Worm (Caenorhabditis elegans) whole organism, L4 larva: ENCODE measurements around the gene appg-2.
A peak's percentile ranks its signal among the peaks of the same experiment; 100 is the strongest.

Experiments used
- Y105C5A.15 ChIP-seq: fragments of 200-800 bp; sonication (Bioruptor generic); IDR thresholded peaks from 2 replicates; pipeline ENCODE4 v1.3.6; 2022; ENCODE audit warnings: missing genetic modification characterization, missing compliant biosample characterization
- Y75B8A.6 ChIP-seq: fragments of 200-800 bp; sonication (Bioruptor generic); IDR thresholded peaks from 2 replicates; pipeline ENCODE4 v1.3.6; 2022; ENCODE audit warnings: missing genetic modification reagents, missing genetic modification characterization, missing compliant biosample characterization
- ZK546.5 ChIP-seq, 2 experiments: sonication (generic microtip); optimal IDR thresholded peaks; 2 replicates each; lab custom pipeline; 2017; ENCODE audit warnings: missing biosample characterization in 2 of 2, missing genetic modification characterization in 2 of 2
- aha-1 ChIP-seq: fragments of 150-350 bp; peaks from one replicate; lab custom pipeline; 2014; ENCODE audit warnings: missing biosample characterization, missing genetic modification characterization
- ceh-44 ChIP-seq: fragments of 200-800 bp; sonication (Bioruptor generic); IDR thresholded peaks from 2 replicates; pipeline ENCODE4 v1.3.6; 2022; ENCODE audit warnings: missing genetic modification reagents, missing genetic modification characterization, missing compliant biosample characterization
- ceh-62 ChIP-seq: sonication (generic microtip); optimal IDR thresholded peaks from 2 replicates; lab custom pipeline; 2017; ENCODE audit warnings: missing biosample characterization, missing genetic modification characterization
- cey-2 ChIP-seq: sonication (generic microtip); optimal IDR thresholded peaks from 3 replicates; lab custom pipeline; 2017; ENCODE audit warnings: missing genetic modification characterization, mild to moderate bottlenecking, missing compliant biosample characterization, antibody characterized with exemption, borderline replicate concordance; ENCODE audit not compliant: insufficient read depth
- ctbp-1 ChIP-seq: fragments of 200-800 bp; sonication (Bioruptor generic); IDR thresholded peaks from 2 replicates; pipeline ENCODE4 v1.3.6; 2022; ENCODE audit warnings: missing genetic modification reagents, missing genetic modification characterization, missing compliant biosample characterization
- dmd-6 ChIP-seq: fragments of 200-800 bp; sonication (Bioruptor generic); IDR thresholded peaks from 2 replicates; pipeline ENCODE4 v1.3.6; 2022; ENCODE audit warnings: missing genetic modification reagents, missing genetic modification characterization, missing compliant biosample characterization
- duxl-1 ChIP-seq: sonication (generic microtip); optimal IDR thresholded peaks from 2 replicates; lab custom pipeline; 2016; ENCODE audit warnings: mild to moderate bottlenecking, missing genetic modification characterization, moderate library complexity, missing compliant biosample characterization; ENCODE audit not compliant: poor library complexity
- dve-1 ChIP-seq: sonication (generic microtip); optimal IDR thresholded peaks from 2 replicates; lab custom pipeline; 2017; ENCODE audit warnings: antibody characterized with exemption, mild to moderate bottlenecking, missing genetic modification characterization, missing compliant biosample characterization; ENCODE audit not compliant: insufficient read depth
- egl-27 ChIP-seq: sonication (generic microtip); optimal IDR thresholded peaks from 3 replicates; lab custom pipeline; 2017; ENCODE audit warnings: missing biosample characterization, missing genetic modification reagents, missing genetic modification characterization
- egl-43 ChIP-seq: fragments of 200-800 bp; sonication (Bioruptor generic); IDR thresholded peaks from 2 replicates; pipeline ENCODE4 v1.3.6; 2022; ENCODE audit warnings: missing genetic modification reagents, missing genetic modification characterization, missing compliant biosample characterization
- gei-8 ChIP-seq: fragments of 200-800 bp; sonication (Bioruptor generic); optimal IDR thresholded peaks from 2 replicates; lab custom pipeline; 2018; ENCODE audit warnings: mild to moderate bottlenecking, missing genetic modification characterization, missing compliant biosample characterization
- hif-1 ChIP-seq, 2 experiments: sonication (generic microtip); optimal IDR thresholded peaks; 2 replicates each; lab custom pipeline; 2016 to 2017; ENCODE audit warnings: missing compliant biosample characterization in 2 of 2, missing genetic modification characterization in 2 of 2, missing genetic modification reagents in 2 of 2, missing genotype in 2 of 2, mild to moderate bottlenecking in 1 of 2
- hlh-11 ChIP-seq: fragments of 200-800 bp; sonication (Bioruptor generic); optimal IDR thresholded peaks from 2 replicates; lab custom pipeline; 2018; ENCODE audit warnings: mild to moderate bottlenecking, missing genetic modification characterization, missing compliant biosample characterization
- hlh-30 ChIP-seq: sonication (generic microtip); optimal IDR thresholded peaks from 2 replicates; lab custom pipeline; 2017; ENCODE audit warnings: antibody characterized with exemption, mild to moderate bottlenecking, missing genetic modification characterization, missing compliant biosample characterization; ENCODE audit not compliant: insufficient read depth
- hmg-1.1 ChIP-seq: fragments of 200-800 bp; sonication (Bioruptor generic); IDR thresholded peaks from 2 replicates; pipeline ENCODE4 v1.3.6; 2022; ENCODE audit warnings: missing genetic modification reagents, missing genetic modification characterization, missing compliant biosample characterization
- jun-1 ChIP-seq: fragments of 150-350 bp; optimal IDR thresholded peaks from 2 replicates; lab custom pipeline; 2014; ENCODE audit warnings: missing biosample characterization, missing genetic modification reagents, missing genetic modification characterization
- lin-1 ChIP-seq: fragments of 200-800 bp; sonication (Bioruptor generic); IDR thresholded peaks from 2 replicates; pipeline ENCODE4 v1.3.6; 2022; ENCODE audit warnings: missing genetic modification reagents, missing genetic modification characterization, missing compliant biosample characterization
- lin-29 ChIP-seq: fragments of 200-800 bp; sonication (Bioruptor generic); IDR thresholded peaks from 2 replicates; pipeline ENCODE4 v1.3.6; 2022; ENCODE audit warnings: missing genetic modification reagents, missing genetic modification characterization, missing compliant biosample characterization
- lir-3 ChIP-seq: sonication (generic microtip); optimal IDR thresholded peaks from 2 replicates; lab custom pipeline; 2016; ENCODE audit warnings: mild to moderate bottlenecking, missing genetic modification characterization, missing compliant biosample characterization
- madf-5 ChIP-seq, 2 experiments: fragments of 200-800 bp; sonication (Bioruptor generic); IDR thresholded peaks; 2 replicates each; pipeline ENCODE4 v1.3.6; 2022; ENCODE audit warnings: missing compliant biosample characterization in 2 of 2, missing genetic modification characterization in 2 of 2
- madf-9 ChIP-seq: fragments of 200-800 bp; sonication (Bioruptor generic); conservative IDR thresholded peaks from 2 replicates; pipeline ENCODE4 v1.3.6; 2022; ENCODE audit warnings: missing genetic modification reagents, missing genetic modification characterization, missing compliant biosample characterization
- mdl-1 ChIP-seq, 2 experiments: fragments of 150-350 bp in 1 of 2; sonication (generic microtip) in 1 of 2; optimal IDR thresholded peaks; 2 replicates each; lab custom pipeline; 2014 to 2017; ENCODE audit warnings: missing biosample characterization in 2 of 2, missing genetic modification characterization in 2 of 2
- mep-1 ChIP-seq: fragments of 150-350 bp; sonication (generic microtip); optimal IDR thresholded peaks from 3 replicates; lab custom pipeline; 2014; ENCODE audit warnings: missing biosample characterization, missing genetic modification characterization
- mxl-2 ChIP-seq: fragments of 200-800 bp; sonication (Bioruptor generic); conservative IDR thresholded peaks from 2 replicates; pipeline ENCODE4 v1.3.6; 2022; ENCODE audit warnings: missing genetic modification reagents, missing genetic modification characterization, missing compliant biosample characterization
- nhr-11 ChIP-seq: fragments of 150-350 bp; optimal IDR thresholded peaks from 2 replicates; lab custom pipeline; 2014; ENCODE audit warnings: missing biosample characterization, missing genetic modification characterization
- nhr-25 ChIP-seq: sonication (generic microtip); optimal IDR thresholded peaks from 2 replicates; lab custom pipeline; 2017; ENCODE audit warnings: missing genetic modification characterization, mild to moderate bottlenecking, missing compliant biosample characterization, antibody characterized with exemption, moderate library complexity, borderline replicate concordance; ENCODE audit not compliant: insufficient read depth
- nhr-28 ChIP-seq: fragments of 150-350 bp; optimal IDR thresholded peaks from 2 replicates; lab custom pipeline; 2014; ENCODE audit warnings: missing biosample characterization, missing genetic modification characterization
- pha-4 ChIP-seq, 2 experiments: fragments of 150-350 bp in 1 of 2; fragments of 200-800 bp in 1 of 2; sonication (Bioruptor generic) in 1 of 2; IDR thresholded peaks in 1 of 2; optimal IDR thresholded peaks in 1 of 2; 2 replicates each; pipeline versions ENCODE4 v1.3.6 to Lab custom; 2014 to 2022; ENCODE audit warnings: missing genetic modification characterization in 2 of 2, missing genetic modification reagents in 2 of 2, missing biosample characterization in 1 of 2, missing compliant biosample characterization in 1 of 2
- php-3 ChIP-seq: fragments of 200-800 bp; sonication (Bioruptor generic); IDR thresholded peaks from 2 replicates; pipeline ENCODE4 v1.3.6; 2022; ENCODE audit warnings: missing genetic modification reagents, missing genetic modification characterization, missing compliant biosample characterization
- pqm-1 ChIP-seq: sonication (generic microtip); optimal IDR thresholded peaks from 2 replicates; lab custom pipeline; 2017; ENCODE audit warnings: missing biosample characterization, missing genetic modification characterization
- sdz-12 ChIP-seq: fragments of 200-800 bp; sonication (Bioruptor generic); optimal IDR thresholded peaks from 2 replicates; lab custom pipeline; 2018; ENCODE audit warnings: mild to moderate bottlenecking, missing genetic modification characterization, missing compliant biosample characterization
- snpc-1.2 ChIP-seq: fragments of 200-800 bp; sonication (Bioruptor generic); IDR thresholded peaks from 2 replicates; pipeline ENCODE4 v1.3.6; 2022; ENCODE audit warnings: missing genetic modification reagents, missing genetic modification characterization, missing compliant biosample characterization
- spr-1 ChIP-seq: sonication (generic microtip); optimal IDR thresholded peaks from 2 replicates; lab custom pipeline; 2016; ENCODE audit warnings: mild to moderate bottlenecking, missing genetic modification characterization, missing compliant biosample characterization
- tag-97 ChIP-seq: fragments of 200-800 bp; sonication (Bioruptor generic); IDR thresholded peaks from 2 replicates; pipeline ENCODE4 v1.3.6; 2022; ENCODE audit warnings: missing genetic modification characterization, missing compliant biosample characterization
- tra-1 ChIP-seq: fragments of 200-800 bp; sonication (Bioruptor generic); IDR thresholded peaks from 2 replicates; pipeline ENCODE4 v1.3.6; 2022; ENCODE audit warnings: missing genetic modification reagents, missing genetic modification characterization, missing compliant biosample characterization
- unc-62 ChIP-seq, 3 experiments: fragments of 150-350 bp in 1 of 3; sonication (generic microtip); optimal IDR thresholded peaks in 2 of 3; peaks in 1 of 3; 1 replicate in 1 of 3; 2 replicates in 2 of 3; lab custom pipeline; 2014 to 2017; ENCODE audit warnings: missing biosample characterization in 3 of 3, missing genetic modification characterization in 3 of 3, missing genetic modification reagents in 3 of 3, missing genotype in 1 of 3
- vab-7 ChIP-seq: fragments of 200-800 bp; sonication (Bioruptor generic); IDR thresholded peaks from 2 replicates; pipeline ENCODE4 v1.3.6; 2022; ENCODE audit warnings: missing genetic modification reagents, missing genetic modification characterization, missing compliant biosample characterization
- zag-1 ChIP-seq: fragments of 150-350 bp; optimal IDR thresholded peaks from 2 replicates; lab custom pipeline; 2014; ENCODE audit warnings: missing biosample characterization, missing genetic modification characterization
- zfp-3 ChIP-seq: fragments of 200-800 bp; sonication (Bioruptor generic); conservative IDR thresholded peaks from 2 replicates; pipeline ENCODE4 v1.3.6; 2022; ENCODE audit warnings: missing genetic modification reagents, missing genetic modification characterization, missing compliant biosample characterization
- zip-2 ChIP-seq: fragments of 150-350 bp; optimal IDR thresholded peaks from 2 replicates; lab custom pipeline; 2014; ENCODE audit warnings: missing biosample characterization, missing genetic modification characterization

Gene appg-2

ce11 chrII:8761739-8762138, 39.2 kb upstream of the appg-2 start:
- TF ChIP-seq Y75B8A.6 (GFP tag; lab: Robert Waterston, UW) = no peak
- TF ChIP-seq dmd-6 (GFP tag; lab: Robert Waterston, UW) = 0 out of 2 replicates have a peak, but pooled peaks have one; percentile 15
- TF ChIP-seq zfp-3 = no peak
- TF ChIP-seq ceh-44 (GFP tag; lab: Robert Waterston, UW) = no peak
- TF ChIP-seq madf-9 (GFP tag; lab: Robert Waterston, UW) = no peak
- TF ChIP-seq lin-29 (GFP tag; lab: Robert Waterston, UW) = no peak
- TF ChIP-seq nhr-28 (tag; lab: Kevin White, UChicago) = peak; percentile 19
- TF ChIP-seq cey-2 = no peak
- TF ChIP-seq pqm-1 (tag; lab: Kevin White, UChicago) = peak; percentile 44
- no peak for TF ChIP-seq vab-7 (GFP tag; lab: Robert Waterston, UW)

- TF ChIP-seq dmd-6 (GFP tag; lab: Robert Waterston, UW) = no peak
- peak; percentile 56 for TF ChIP-seq nhr-28 (tag; lab: Kevin White, UChicago)
- peak; percentile 68 for TF ChIP-seq aha-1 (tag; lab: Kevin White, UChicago)
These were observed 37.6 kb upstream of the appg-2 start for ce11 chrII:8763367-8763766.

ce11 chrII:8764332-8764731, 36.6 kb upstream of the appg-2 start:
- TF ChIP-seq dmd-6 (GFP tag; lab: Robert Waterston, UW) (no peak), lin-29 (GFP tag; lab: Robert Waterston, UW) (no peak), hlh-30 (tag; lab: Kevin White, UChicago) (peak; percentile 35), lin-1 (GFP tag; lab: Robert Waterston, UW) (no peak), mep-1 (tag; lab: Kevin White, UChicago) (no peak), aha-1 (tag; lab: Kevin White, UChicago) (peak; percentile 8), sdz-12 (GFP tag; lab: Kevin White, UChicago) (no peak), snpc-1.2 (GFP tag; lab: Robert Waterston, UW) (no peak), duxl-1 (tag; lab: Kevin White, UChicago) (no peak), Y105C5A.15 (no peak), mxl-2 (no peak), spr-1 (tag; lab: Kevin White, UChicago) (no peak), hlh-11 (no peak), tag-97 (GFP tag; lab: Robert Waterston, UW) (no peak), nhr-11 (tag; lab: Kevin White, UChicago) (no peak), zag-1 (no peak), hif-1 (tag; optimal IDR thresholded peaks at IDR 0.05; lab: Kevin White, UChicago) (no peak), jun-1 (tag; lab: Kevin White, UChicago) (no peak), madf-9 (GFP tag; lab: Robert Waterston, UW) (no peak), unc-62 (GFP tag; optimal IDR thresholded peaks at IDR 0.05 in 1 of 2; lab: Kevin White, UChicago) (peak in 1 of 2 experiments; percentile 13), unc-62 (tag; optimal IDR thresholded peaks at IDR 0.05; lab: Kevin White, UChicago) (no peak), ZK546.5 (tag; optimal IDR thresholded peaks at IDR 0.05; lab: Kevin White, UChicago) (no peak), nhr-25 (tag; lab: Kevin White, UChicago) (no peak), egl-43 (GFP tag; lab: Robert Waterston, UW) (no peak)

ce11 chrII:8765131-8765530, 35.8 kb upstream of the appg-2 start:
- TF ChIP-seq madf-5 (GFP tag; IDR thresholded peaks at IDR 0.05; lab: Robert Waterston, UW) (no peak), ceh-62 (tag; lab: Kevin White, UChicago) (no peak), zip-2 (no peak), nhr-11 (tag; lab: Kevin White, UChicago) (no peak), mdl-1 (tag; optimal IDR thresholded peaks at IDR 0.05; lab: Kevin White, UChicago) (peak; percentile 55 to 94), mxl-2 (no peak), php-3 (GFP tag; lab: Robert Waterston, UW) (no peak), tra-1 (GFP tag; lab: Robert Waterston, UW) (peak; percentile 58; the same call in 1 of the 2 replicates), egl-27 (tag; lab: Kevin White, UChicago) (no peak), madf-9 (GFP tag; lab: Robert Waterston, UW) (no peak), dve-1 (peak; percentile 31), zag-1 (no peak), lir-3 (tag; lab: Kevin White, UChicago) (no peak), pha-4 (GFP tag; IDR thresholded peaks at IDR 0.05; lab: Robert Waterston, UW) (no peak), pha-4 (tag; optimal IDR thresholded peaks at IDR 0.05; lab: Kevin White, UChicago) (no peak), gei-8 (GFP tag; lab: Kevin White, UChicago) (peak; percentile 27), nhr-25 (tag; lab: Kevin White, UChicago) (peak; percentile 30), ctbp-1 (GFP tag; lab: Robert Waterston, UW) (no peak), hmg-1.1 (GFP tag; lab: Robert Waterston, UW) (no peak)
